Worm (Caenorhabditis elegans): Measurements from ENCODE around the gene mdmh-35.

ce11 chrII:7808153-7808552, 47.4 kb downstream of the mdmh-35 start:
- TF ChIP-seq him-1 (tag; optimal IDR thresholded peaks at IDR 0.05) (no peak), dao-5 (tag; optimal IDR thresholded peaks at IDR 0.05) (no peak), W03F9.2 (tag; optimal IDR thresholded peaks at IDR 0.05) (no peak)
